Fruit fly (Drosophila melanogaster): ENCODE results near the gene CG10068.

Gene CG10068

dm6 chr3R:7162356-7163289, 34.8 kb upstream of the CG10068 start, which contains the start of gene sas (continued):
- no peak for TF ChIP-seq CG7368 (GFP tag; optimal IDR thresholded peaks at IDR 0.05)
- TF ChIP-seq Lpt (GFP tag; optimal IDR thresholded peaks at IDR 0.05) = no peak
- no peak for TF ChIP-seq CG10631 (GFP tag; optimal IDR thresholded peaks at IDR 0.05)
- no peak for TF ChIP-seq Sox14 (GFP tag; optimal IDR thresholded peaks at IDR 0.05)
- TF ChIP-seq Gug (GFP tag; IDR thresholded peaks at IDR 0.05) = no peak
- no peak for TF ChIP-seq spab (GFP tag; optimal IDR thresholded peaks at IDR 0.05)
- TF ChIP-seq Ets21C (GFP tag; optimal IDR thresholded peaks at IDR 0.05) = no peak
- no peak for TF ChIP-seq CG16779 (tag; optimal IDR thresholded peaks at IDR 0.05)
- no peak for TF ChIP-seq topi (GFP tag; optimal IDR thresholded peaks at IDR 0.05)
- no peak for TF ChIP-seq cyc (GFP tag; optimal IDR thresholded peaks at IDR 0.05)
- no peak for TF ChIP-seq achi (GFP tag; optimal IDR thresholded peaks at IDR 0.05)
- peak; percentile 11 to 53 for TF ChIP-seq ss (GFP tag; optimal IDR thresholded peaks at IDR 0.05)
- TF ChIP-seq Hr39 (GFP tag; optimal IDR thresholded peaks at IDR 0.05) = no peak
- no peak for TF ChIP-seq Met (GFP tag; optimal IDR thresholded peaks at IDR 0.05)
- no peak for TF ChIP-seq CG4318 (GFP tag; optimal IDR thresholded peaks at IDR 0.05)
- peak; percentile 82 for TF ChIP-seq Eip78C (GFP tag)
- TF ChIP-seq CG9139 (GFP tag; optimal IDR thresholded peaks at IDR 0.05) = peak; percentile 10
- TF ChIP-seq esn (GFP tag; optimal IDR thresholded peaks at IDR 0.05) = peak; percentile 27
- TF ChIP-seq dac (GFP tag; optimal IDR thresholded peaks at IDR 0.05) = no peak
- no peak for TF ChIP-seq OdsH (GFP tag; optimal IDR thresholded peaks at IDR 0.05)
- peak; percentile 8 for TF ChIP-seq Blimp-1 (GFP tag; optimal IDR thresholded peaks at IDR 0.05)
- TF ChIP-seq fkh (GFP tag; optimal IDR thresholded peaks at IDR 0.05) = peak; percentile 64
- no peak for TF ChIP-seq acj6 (GFP tag; optimal IDR thresholded peaks at IDR 0.05)
- TF ChIP-seq CG31627 (GFP tag; optimal IDR thresholded peaks at IDR 0.05) = no peak
- no peak for TF ChIP-seq pdm3 (GFP tag; optimal IDR thresholded peaks at IDR 0.05)
- TF ChIP-seq CG11902 (GFP tag; optimal IDR thresholded peaks at IDR 0.05) = no peak
- TF ChIP-seq CG6854 (GFP tag; optimal IDR thresholded peaks at IDR 0.05) = peak; percentile 35
- TF ChIP-seq CG3032 (tag; optimal IDR thresholded peaks at IDR 0.05) = no peak
- no peak for TF ChIP-seq Ets96B (tag; optimal IDR thresholded peaks at IDR 0.05)
- TF ChIP-seq eg (GFP tag; IDR thresholded peaks at IDR 0.05) = 0 out of 3 replicates have a peak, but pooled peaks have one; percentile 28
- TF ChIP-seq lz (GFP tag; optimal IDR thresholded peaks at IDR 0.05) = no peak
- TF ChIP-seq CG8632 (GFP tag; optimal IDR thresholded peaks at IDR 0.05) = no peak
- no peak for TF ChIP-seq CG6276 (GFP tag; optimal IDR thresholded peaks at IDR 0.05)
- no peak for TF ChIP-seq Hr4 (GFP tag; optimal IDR thresholded peaks at IDR 0.05)
- TF ChIP-seq dsx (GFP tag; optimal IDR thresholded peaks at IDR 0.05; ENCODE audit: poor library complexity, severe bottlenecking) = peak; percentile 48
- TF ChIP-seq Eip93F (GFP tag; optimal IDR thresholded peaks at IDR 0.05) = no peak

- TF ChIP-seq Blimp-1 (GFP tag; optimal IDR thresholded peaks at IDR 0.05) = peak; percentile 91
- TF ChIP-seq Smox (GFP tag; optimal IDR thresholded peaks at IDR 0.05) = peak; percentile 3
- no peak for TF ChIP-seq fkh (GFP tag; optimal IDR thresholded peaks at IDR 0.05)
- TF ChIP-seq CG15336 (GFP tag; IDR thresholded peaks at IDR 0.05) = no peak
- no peak for TF ChIP-seq CG6163 (GFP tag; IDR thresholded peaks at IDR 0.05)
- TF ChIP-seq ss (GFP tag; optimal IDR thresholded peaks at IDR 0.05) = peak in 1 of 2 experiments; percentile 3
- TF ChIP-seq esn (GFP tag; optimal IDR thresholded peaks at IDR 0.05) = no peak
- TF ChIP-seq acj6 (GFP tag; optimal IDR thresholded peaks at IDR 0.05) = no peak
- no peak for TF ChIP-seq Hr38 (GFP tag; optimal IDR thresholded peaks at IDR 0.05)
- TF ChIP-seq eg (GFP tag; IDR thresholded peaks at IDR 0.05) = 0 out of 3 replicates have a peak, but pooled peaks have one; percentile 34
- no peak for TF ChIP-seq Ets21C (GFP tag; optimal IDR thresholded peaks at IDR 0.05)
- TF ChIP-seq Eip78C (GFP tag) = peak; percentile 58
- peak; percentile 25 for TF ChIP-seq CG6808 (GFP tag; optimal IDR thresholded peaks at IDR 0.05)
- TF ChIP-seq CG6792 (GFP tag; optimal IDR thresholded peaks at IDR 0.05) = no peak
- TF ChIP-seq svp (GFP tag) = no peak
- TF ChIP-seq vri (GFP tag; optimal IDR thresholded peaks at IDR 0.05) = no peak
- TF ChIP-seq CG6276 (GFP tag; optimal IDR thresholded peaks at IDR 0.05) = peak; percentile 1
- no peak for TF ChIP-seq CG7368 (GFP tag; optimal IDR thresholded peaks at IDR 0.05)
- TF ChIP-seq CG32006 (GFP tag; optimal IDR thresholded peaks at IDR 0.05) = no peak
- TF ChIP-seq dsx (GFP tag; optimal IDR thresholded peaks at IDR 0.05; ENCODE audit: poor library complexity, severe bottlenecking) = peak; percentile 4
- TF ChIP-seq Gug (GFP tag; IDR thresholded peaks at IDR 0.05) = no peak
- no peak for TF ChIP-seq Eip75B (GFP tag; optimal IDR thresholded peaks at IDR 0.05)
These were observed 31.8 kb upstream of the CG10068 start for dm6 chr3R:7159615-7160014.
